Worm (Caenorhabditis elegans): ENCODE data around the gene ntl-2.

Gene ntl-2

ce11 chrII:4328716-4329115 lies 47.5 kb downstream of the ntl-2 start, which contains the start of gene H20J04.4 (continued):
- no peak for TF ChIP-seq aly-2 (tag; optimal IDR thresholded peaks at IDR 0.05)
- no peak for TF ChIP-seq T20F7.1 (GFP tag; optimal IDR thresholded peaks at IDR 0.05)

ce11 chrII:4326420-4326819 lies 49.8 kb downstream of the ntl-2 start, which contains the start of gene pfd-2:
Gene pfd-2 (plus strand): TSS chrII:4326720.
- TF ChIP-seq mep-1 (tag; optimal IDR thresholded peaks at IDR 0.05) = no peak
- no peak for TF ChIP-seq zfp-3 (GFP tag; conservative IDR thresholded peaks at IDR 0.05)
- no peak for TF ChIP-seq madf-5 (GFP tag; IDR thresholded peaks at IDR 0.05)
- TF ChIP-seq spr-1 (tag; optimal IDR thresholded peaks at IDR 0.05) = no peak
- TF ChIP-seq zfp-2 (tag; optimal IDR thresholded peaks at IDR 0.05) = no peak
- no peak for TF ChIP-seq pha-4 (GFP tag; IDR thresholded peaks at IDR 0.05)
- no peak for TF ChIP-seq pha-4 (tag; optimal IDR thresholded peaks at IDR 0.05)
- no peak for TF ChIP-seq lin-29 (GFP tag; IDR thresholded peaks at IDR 0.05)
- no peak for TF ChIP-seq nhr-41 (GFP tag; IDR thresholded peaks at IDR 0.05)
- TF ChIP-seq fkh-10 (GFP tag; optimal IDR thresholded peaks at IDR 0.05) = no peak

- TF ChIP-seq nhr-77 (tag; optimal IDR thresholded peaks at IDR 0.05) (no peak), attf-4 (tag; optimal IDR thresholded peaks at IDR 0.05) (no peak), unc-130 (GFP tag; optimal IDR thresholded peaks at IDR 0.05) (no peak), php-3 (GFP tag; IDR thresholded peaks at IDR 0.05) (no peak), zfp-2 (tag; optimal IDR thresholded peaks at IDR 0.05) (no peak)
These were observed 52.2 kb downstream of the ntl-2 start, which contains the start of gene mog-2 for ce11 chrII:4324061-4324460. Gene mog-2 (plus strand): TSS chrII:4324361.

- TF ChIP-seq ceh-32 (tag; optimal IDR thresholded peaks at IDR 0.05; ENCODE audit: poor library complexity) (no peak), dpl-1 (GFP tag; optimal IDR thresholded peaks at IDR 0.05) (peak; percentile 62)
These were observed 53.4 kb downstream of the ntl-2 start, which contains the start of gene H20J04.6 for ce11 chrII:4322871-4323270. Gene H20J04.6 (plus strand): TSS chrII:4323256.
